Worm (Caenorhabditis elegans): ENCODE measurements around the gene atic-1.

Gene atic-1

ce11 chrIV:7877781-7878180, 4.0 kb upstream of the atic-1 start, which contains the start of gene kin-26:
Gene kin-26, minus strand, starts transcription at chrIV:7877881.
- no peak for TF ChIP-seq lin-14 (GFP tag; optimal IDR thresholded peaks at IDR 0.05)
- no peak for TF ChIP-seq ceh-82 (tag; optimal IDR thresholded peaks at IDR 0.05)
- TF ChIP-seq efl-1 (optimal IDR thresholded peaks at IDR 0.05), result no peak
- TF ChIP-seq efl-1 (GFP tag; optimal IDR thresholded peaks at IDR 0.05 in 1 of 2), result peak in 1 of 2 experiments; percentile 4
- TF ChIP-seq ceh-63 (GFP tag; optimal IDR thresholded peaks at IDR 0.05), result no peak

ce11 chrIV:7879017-7879416, 2.8 kb upstream of the atic-1 start, which contains the start of gene srt-73:
Gene srt-73, plus strand, starts transcription at chrIV:7879317.
- TF ChIP-seq zag-1 (tag; optimal IDR thresholded peaks at IDR 0.05) (no peak), efl-1 (optimal IDR thresholded peaks at IDR 0.05) (no peak), efl-1 (GFP tag; optimal IDR thresholded peaks at IDR 0.05 in 1 of 2) (peak in 1 of 2 experiments; percentile 63), pqm-1 (tag; optimal IDR thresholded peaks at IDR 0.05) (no peak), nhr-77 (tag; optimal IDR thresholded peaks at IDR 0.05) (no peak), ztf-4 (tag; optimal IDR thresholded peaks at IDR 0.05) (no peak), alr-1 (tag; optimal IDR thresholded peaks at IDR 0.05; ENCODE audit: borderline replicate concordance) (no peak)

- TF ChIP-seq elt-2 (tag; optimal IDR thresholded peaks at IDR 0.05) (peak; percentile 53), tlp-1 (tag; optimal IDR thresholded peaks at IDR 0.05) (peak; percentile 54), snpc-4 (tag; optimal IDR thresholded peaks at IDR 0.05) (no peak)
Observed at ce11 chrIV:7881166-7881565, 660 bp upstream of the atic-1 start.

ce11 chrIV:7897443-7897842, 15.6 kb downstream of the atic-1 start, which contains the start of gene ilys-4:
Gene ilys-4, minus strand, starts transcription at chrIV:7897543.
- TF ChIP-seq unc-86 (tag; optimal IDR thresholded peaks at IDR 0.05) (no peak), mab-9 (GFP tag; IDR thresholded peaks at IDR 0.05) (no peak), pag-3 (tag; optimal IDR thresholded peaks at IDR 0.05; ENCODE audit: borderline replicate concordance, insufficient read depth) (no peak), rnt-1 (tag; optimal IDR thresholded peaks at IDR 0.05) (no peak), lin-39 (tag; optimal IDR thresholded peaks at IDR 0.05) (no peak), efl-3 (GFP tag; optimal IDR thresholded peaks at IDR 0.05) (no peak), mdl-1 (tag; optimal IDR thresholded peaks at IDR 0.05) (no peak), C04F5.9 (tag; optimal IDR thresholded peaks at IDR 0.05) (no peak), hpl-2 (GFP tag; optimal IDR thresholded peaks at IDR 0.05) (no peak), alr-1 (tag; optimal IDR thresholded peaks at IDR 0.05; ENCODE audit: borderline replicate concordance) (no peak), nhr-77 (tag; optimal IDR thresholded peaks at IDR 0.05) (no peak), nhr-90 (tag; optimal IDR thresholded peaks at IDR 0.05; ENCODE audit: poor library complexity) (no peak), lin-14 (GFP tag; optimal IDR thresholded peaks at IDR 0.05) (no peak), pqm-1 (tag; optimal IDR thresholded peaks at IDR 0.05) (no peak), aly-2 (tag; optimal IDR thresholded peaks at IDR 0.05) (no peak), irx-1 (tag; optimal IDR thresholded peaks at IDR 0.05) (no peak), C34B4.2 (tag; optimal IDR thresholded peaks at IDR 0.05) (no peak)

ce11 chrIV:7897953-7898352, 16.1 kb downstream of the atic-1 start:
- TF ChIP-seq zag-1 (tag; optimal IDR thresholded peaks at IDR 0.05) (no peak), fkh-10 (GFP tag; optimal IDR thresholded peaks at IDR 0.05) (peak; percentile 48), lin-14 (GFP tag; optimal IDR thresholded peaks at IDR 0.05) (peak; percentile 29)

ce11 chrIV:7898489-7898888, 16.7 kb downstream of the atic-1 start:
- peak in 1 of 2 experiments; percentile 23 for TF ChIP-seq lin-35 (GFP tag; optimal IDR thresholded peaks at IDR 0.05)
- no peak for TF ChIP-seq nhr-19 (GFP tag; conservative IDR thresholded peaks at IDR 0.05)
- peak; percentile 60 for TF ChIP-seq elt-2 (tag; optimal IDR thresholded peaks at IDR 0.05)

Measured in whole organism, L1 larva.